Fruit fly (Drosophila melanogaster): Measurements from ENCODE around the gene lmgA.

dm6 chr2L:8576496-8577000, 48.1 kb upstream of the lmgA start:
- TF ChIP-seq CTCF (optimal IDR thresholded peaks at IDR 0.05): no peak
- TF ChIP-seq CG8478 (optimal IDR thresholded peaks at IDR 0.05): no peak

Data from S2 (cell line).